Fruit fly (Drosophila melanogaster) whole organism, wandering third instar larva: ENCODE results near the gene CG32813.

Source experiments
- Abd-B ChIP-seq: fragments of >200 bp; optimal IDR thresholded peaks from 2 replicates; lab custom pipeline; 2017; ENCODE audit warnings: missing biosample characterization, missing genetic modification characterization
- CG32264 ChIP-seq: fragments of 200-800 bp; sonication (Bioruptor generic); optimal IDR thresholded peaks from 2 replicates; lab custom pipeline; 2016; ENCODE audit warnings: missing biosample characterization, missing genetic modification characterization
- CG9705 ChIP-seq: fragments of 200-800 bp; sonication (Bioruptor generic); optimal IDR thresholded peaks from 2 replicates; lab custom pipeline; 2018; ENCODE audit warnings: missing biosample characterization, mild to moderate bottlenecking, missing genetic modification characterization
- CrebA ChIP-seq: fragments of 200-800 bp; sonication (Bioruptor generic); optimal IDR thresholded peaks from 2 replicates; lab custom pipeline; 2016; ENCODE audit warnings: missing biosample characterization, mild to moderate bottlenecking, missing genetic modification characterization, borderline replicate concordance
- Dfd ChIP-seq: fragments of >200 bp; optimal IDR thresholded peaks from 2 replicates; lab custom pipeline; 2017; ENCODE audit warnings: missing biosample characterization, missing genetic modification characterization
- Dif ChIP-seq: fragments of 200-275, 200-300 bp; sonication (Bioruptor generic); optimal IDR thresholded peaks from 2 replicates; lab custom pipeline; 2018; ENCODE audit warnings: missing biosample characterization, missing genetic modification characterization; ENCODE audit not compliant: partially characterized antibody
- GATAd ChIP-seq: sonication (Bioruptor generic); optimal IDR thresholded peaks from 2 replicates; lab custom pipeline; 2016; ENCODE audit warnings: missing biosample characterization, missing genetic modification characterization
- HLH106 ChIP-seq: fragments of 200-800 bp; optimal IDR thresholded peaks from 3 replicates; lab custom pipeline; 2019; ENCODE audit warnings: missing biosample characterization, mild to moderate bottlenecking, missing genetic modification characterization, moderate library complexity
- Hnf4 ChIP-seq: fragments of 200-800 bp; sonication (Bioruptor generic); optimal IDR thresholded peaks from 2 replicates; lab custom pipeline; 2016; ENCODE audit warnings: missing biosample characterization, mild to moderate bottlenecking, missing genetic modification characterization
- Hr78 ChIP-seq: fragments of >200 bp; optimal IDR thresholded peaks from 2 replicates; lab custom pipeline; 2017; ENCODE audit warnings: missing biosample characterization, missing genetic modification characterization
- Hr83 ChIP-seq: fragments of 200-300 bp; sonication (Bioruptor generic); optimal IDR thresholded peaks from 2 replicates; lab custom pipeline; 2016; ENCODE audit warnings: missing biosample characterization, mild to moderate bottlenecking, missing genetic modification characterization, moderate library complexity; ENCODE audit not compliant: poor library complexity, severe bottlenecking
- Jra ChIP-seq: sonication (Bioruptor generic); optimal IDR thresholded peaks from 2 replicates; lab custom pipeline; 2016; ENCODE audit warnings: missing biosample characterization, missing genetic modification characterization
- Mio ChIP-seq: sonication (Bioruptor generic); optimal IDR thresholded peaks from 2 replicates; lab custom pipeline; 2016; ENCODE audit warnings: missing biosample characterization, missing genetic modification characterization
- Myc ChIP-seq: fragments of >200 bp; optimal IDR thresholded peaks from 2 replicates; lab custom pipeline; 2017
- N ChIP-seq: fragments of >200 bp; optimal IDR thresholded peaks from 2 replicates; lab custom pipeline; 2018; ENCODE audit warnings: missing biosample characterization, missing external identifiers, missing genetic modification characterization
- OdsH ChIP-seq: fragments of 200-800 bp; sonication (Bioruptor generic); optimal IDR thresholded peaks from 2 replicates; lab custom pipeline; 2016; ENCODE audit warnings: missing biosample characterization, mild to moderate bottlenecking, missing genetic modification characterization
- Rel ChIP-seq, 2 experiments: fragments of 200-800 bp; sonication (Bioruptor generic) in 1 of 2; optimal IDR thresholded peaks; 2 replicates in 1 of 2; 3 replicates in 1 of 2; lab custom pipeline; 2016 to 2019; ENCODE audit warnings: mild to moderate bottlenecking in 2 of 2, missing biosample characterization in 2 of 2, missing genetic modification characterization in 2 of 2, moderate library complexity in 1 of 2
- Sp1 ChIP-seq: fragments of 200-800 bp; sonication (Bioruptor generic); optimal IDR thresholded peaks from 3 replicates; lab custom pipeline; 2019; ENCODE audit warnings: missing biosample characterization, mild to moderate bottlenecking, missing genetic modification characterization, moderate library complexity
- Vsx2 ChIP-seq: fragments of 200-300, 225-300 bp; sonication (Bioruptor generic); optimal IDR thresholded peaks from 2 replicates; lab custom pipeline; 2018; ENCODE audit warnings: missing biosample characterization, missing genetic modification characterization; ENCODE audit not compliant: partially characterized antibody
- br ChIP-seq: fragments of 200-800 bp; sonication (Bioruptor generic); optimal IDR thresholded peaks from 2 replicates; lab custom pipeline; 2016; ENCODE audit warnings: missing biosample characterization, missing genetic modification characterization
- brk ChIP-seq: fragments of 200-800 bp; sonication (Bioruptor generic); optimal IDR thresholded peaks from 2 replicates; lab custom pipeline; 2016; ENCODE audit warnings: missing biosample characterization, mild to moderate bottlenecking, missing genetic modification characterization
- dl ChIP-seq, 2 experiments: fragments of 175-275, 200-275 bp in 1 of 2; fragments of 200-275 bp in 1 of 2; sonication (Bioruptor generic); optimal IDR thresholded peaks; lab custom pipeline; 2018; ENCODE audit warnings: mild to moderate bottlenecking in 2 of 2, missing biosample characterization in 2 of 2, missing genetic modification characterization in 2 of 2, moderate library complexity in 2 of 2; ENCODE audit not compliant: partially characterized antibody in 2 of 2, insufficient read depth in 1 of 2
- dmrt93B ChIP-seq: fragments of 200-800 bp; sonication (Bioruptor generic); optimal IDR thresholded peaks from 2 replicates; lab custom pipeline; 2018; ENCODE audit warnings: missing biosample characterization, mild to moderate bottlenecking, missing genetic modification characterization
- dsf ChIP-seq: sonication (Bioruptor generic); optimal IDR thresholded peaks from 2 replicates; lab custom pipeline; 2016; ENCODE audit warnings: missing biosample characterization, missing genetic modification characterization, borderline replicate concordance
- ey ChIP-seq: fragments of 200-800 bp; sonication (Bioruptor generic); optimal IDR thresholded peaks from 2 replicates; lab custom pipeline; 2016; ENCODE audit warnings: missing biosample characterization, missing genetic modification characterization
- foxo ChIP-seq, 2 experiments: fragments of 200-800 bp; sonication (Bioruptor generic); optimal IDR thresholded peaks; 2 replicates in 1 of 2; 3 replicates in 1 of 2; lab custom pipeline; 2016 to 2017; ENCODE audit warnings: missing biosample characterization in 2 of 2, missing genetic modification characterization in 2 of 2
- fru ChIP-seq: fragments of 200-800 bp; sonication (Bioruptor generic); optimal IDR thresholded peaks from 3 replicates; lab custom pipeline; 2016; ENCODE audit warnings: missing biosample characterization, mild to moderate bottlenecking, missing genetic modification characterization
- h ChIP-seq: fragments of 200-800 bp; sonication (Bioruptor generic); optimal IDR thresholded peaks from 3 replicates; lab custom pipeline; 2016; ENCODE audit warnings: missing biosample characterization, mild to moderate bottlenecking, missing genetic modification characterization
- jim ChIP-seq: fragments of 175-275, 200-325 bp; sonication (Bioruptor generic); optimal IDR thresholded peaks from 2 replicates; lab custom pipeline; 2016; ENCODE audit warnings: missing biosample characterization, mild to moderate bottlenecking, missing genetic modification characterization
- lola ChIP-seq: fragments of >200 bp; optimal IDR thresholded peaks from 2 replicates; lab custom pipeline; 2017; ENCODE audit warnings: missing biosample characterization, missing genetic modification characterization
- pan ChIP-seq: fragments of >200 bp; optimal IDR thresholded peaks from 2 replicates; lab custom pipeline; 2017
- psq ChIP-seq: fragments of 200-800 bp; sonication (Bioruptor generic); optimal IDR thresholded peaks from 3 replicates; lab custom pipeline; 2017; ENCODE audit warnings: missing biosample characterization, mild to moderate bottlenecking, missing genetic modification characterization, moderate library complexity
- rgr ChIP-seq: fragments of 200-800 bp; sonication (Bioruptor generic); optimal IDR thresholded peaks from 3 replicates; lab custom pipeline; 2016; ENCODE audit warnings: missing biosample characterization, mild to moderate bottlenecking, missing genetic modification characterization
- sage ChIP-seq: fragments of 200-800 bp; sonication (Bioruptor generic); optimal IDR thresholded peaks from 2 replicates; lab custom pipeline; 2016; ENCODE audit warnings: missing biosample characterization, mild to moderate bottlenecking, missing genetic modification characterization
- sv ChIP-seq: fragments of 200-800 bp; sonication (Bioruptor generic); optimal IDR thresholded peaks from 3 replicates; lab custom pipeline; 2016; ENCODE audit warnings: missing biosample characterization, missing genetic modification characterization
- tai ChIP-seq: sonication (Bioruptor generic); optimal IDR thresholded peaks from 2 replicates; lab custom pipeline; 2016; ENCODE audit warnings: missing biosample characterization, missing genetic modification characterization
- usp ChIP-seq: fragments of >200 bp; optimal IDR thresholded peaks from 2 replicates; lab custom pipeline; 2017; ENCODE audit warnings: missing biosample characterization, missing genetic modification characterization
- woc ChIP-seq: sonication (Bioruptor generic); optimal IDR thresholded peaks from 2 replicates; lab custom pipeline; 2016; ENCODE audit warnings: missing biosample characterization, mild to moderate bottlenecking, missing genetic modification characterization

The CG32813 gene

dm6 chrX:1399056-1400003 is 18.6 kb downstream of the CG32813 start:
- TF ChIP-seq Rel (GFP tag; optimal IDR thresholded peaks at IDR 0.05; lab: Kevin White, UChicago) (no peak), Rel (tag; optimal IDR thresholded peaks at IDR 0.05; lab: Kevin White, UChicago) (peak; percentile 11), Dfd (no peak), usp (no peak), dl (GFP tag; optimal IDR thresholded peaks at IDR 0.05; lab: Kevin White, UChicago; ENCODE audit: insufficient read depth in 1 of 2, partially characterized antibody in 2 of 2) (peak; percentile 25 to 82), Abd-B (no peak), N (no peak), Hr78 (GFP tag; lab: Kevin White, UChicago) (no peak), fru (peak; percentile 5), dmrt93B (GFP tag; lab: Kevin White, UChicago) (no peak), ey (GFP tag; lab: Kevin White, UChicago) (no peak), sv (no peak), Myc (lab: Kevin White, UChicago) (no peak), Mio (no peak), GATAd (GFP tag; lab: Kevin White, UChicago) (no peak), psq (GFP tag; lab: Kevin White, UChicago) (peak; percentile 19), Hr83 (GFP tag; lab: Kevin White, UChicago) (peak; percentile 39), lola (GFP tag; lab: Kevin White, UChicago) (no peak), tai (GFP tag; lab: Kevin White, UChicago) (no peak), brk (GFP tag; lab: Kevin White, UChicago) (no peak), HLH106 (tag; lab: Kevin White, UChicago) (no peak), Jra (peak; percentile 30), CG9705 (GFP tag; lab: Kevin White, UChicago) (no peak), jim (no peak), br (peak; percentile 36), Dif (GFP tag; lab: Kevin White, UChicago) (peak; percentile 81), Sp1 (GFP tag; lab: Kevin White, UChicago) (peak; percentile 12), Vsx2 (GFP tag; lab: Kevin White, UChicago) (peak; percentile 70), CG32264 (GFP tag; lab: Kevin White, UChicago) (no peak), h (GFP tag; lab: Kevin White, UChicago) (peak; percentile 17), CrebA (GFP tag; lab: Kevin White, UChicago) (no peak), pan (no peak), rgr (GFP tag; lab: Kevin White, UChicago) (no peak), OdsH (GFP tag; lab: Kevin White, UChicago) (no peak), Hnf4 (no peak), sage (GFP tag; lab: Kevin White, UChicago) (no peak), foxo (GFP tag; optimal IDR thresholded peaks at IDR 0.05; lab: Kevin White, UChicago) (no peak), dsf (GFP tag; lab: Kevin White, UChicago) (no peak), woc (GFP tag; lab: Kevin White, UChicago) (peak; percentile 80)

DNA sequence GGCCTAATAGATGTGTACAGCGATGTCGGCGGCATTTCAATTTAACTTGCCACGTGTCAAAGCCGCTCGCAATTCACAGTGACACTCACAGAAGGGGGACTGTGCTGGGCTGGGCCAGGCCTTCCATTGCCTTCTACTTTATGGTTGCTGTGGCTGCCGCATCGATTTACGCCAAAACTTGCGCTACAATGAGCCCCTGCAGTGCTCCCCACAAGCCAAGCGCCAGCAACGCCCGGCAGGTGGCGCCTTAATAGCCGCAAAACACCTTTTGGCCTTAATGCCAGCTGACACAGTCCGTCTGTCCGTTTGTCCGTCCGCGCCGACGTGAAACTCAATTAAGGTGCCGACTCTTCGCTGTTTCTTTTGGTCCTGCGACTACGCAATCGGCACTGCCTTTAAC is 24.3 kb downstream of the CG32813 start:
- TF ChIP-seq dl (GFP tag; optimal IDR thresholded peaks at IDR 0.05; lab: Kevin White, UChicago; ENCODE audit: insufficient read depth in 1 of 2, partially characterized antibody in 2 of 2) (no peak), Dif (GFP tag; lab: Kevin White, UChicago) (no peak), HLH106 (tag; lab: Kevin White, UChicago) (no peak), Abd-B (no peak), CG9705 (GFP tag; lab: Kevin White, UChicago) (no peak), dmrt93B (GFP tag; lab: Kevin White, UChicago) (no peak)
